Worm (Caenorhabditis elegans) whole organism, young adult: ENCODE results near the gene chs-2.

Experiments
- B0035.1 ChIP-seq: sonication (generic microtip); optimal IDR thresholded peaks from 2 replicates; lab custom pipeline; 2016; ENCODE audit warnings: missing genetic modification characterization, mild to moderate bottlenecking, missing compliant biosample characterization, missing genotype, missing genetic modification reagents
- D2030.7 ChIP-seq: fragments of 200-800 bp; sonication (Bioruptor generic); IDR thresholded peaks from 2 replicates; pipeline ENCODE4 v1.3.6; 2022; ENCODE audit warnings: missing genetic modification reagents, missing genetic modification characterization, missing compliant biosample characterization
- F10E7.11 ChIP-seq: sonication (generic microtip); optimal IDR thresholded peaks from 2 replicates; lab custom pipeline; 2017; ENCODE audit warnings: mild to moderate bottlenecking, missing genetic modification characterization, moderate library complexity, missing compliant biosample characterization
- F23B12.7 ChIP-seq: sonication (generic microtip); optimal IDR thresholded peaks from 2 replicates; lab custom pipeline; 2017; ENCODE audit warnings: missing genetic modification characterization, mild to moderate bottlenecking, missing compliant biosample characterization, antibody characterized with exemption, moderate library complexity; ENCODE audit not compliant: insufficient read depth
- F49E8.2 ChIP-seq: sonication (generic microtip); optimal IDR thresholded peaks from 3 replicates; lab custom pipeline; 2017; ENCODE audit warnings: missing genetic modification characterization, mild to moderate bottlenecking, missing compliant biosample characterization, antibody characterized with exemption, moderate library complexity; ENCODE audit not compliant: insufficient read depth
- K12H6.12 ChIP-seq: fragments of 200-800 bp; sonication (Bioruptor generic); optimal IDR thresholded peaks from 2 replicates; lab custom pipeline; 2018; ENCODE audit warnings: mild to moderate bottlenecking, missing genetic modification characterization, missing compliant biosample characterization
- T07F8.4 ChIP-seq: sonication (generic microtip); optimal IDR thresholded peaks from 2 replicates; lab custom pipeline; 2016; ENCODE audit warnings: mild to moderate bottlenecking, missing genetic modification characterization, moderate library complexity, missing compliant biosample characterization
- Y53F4B.3 ChIP-seq: fragments of 200-800 bp; sonication (Bioruptor generic); IDR thresholded peaks from 2 replicates; pipeline ENCODE4 v1.3.6; 2022; ENCODE audit warnings: missing genetic modification reagents, missing genetic modification characterization, missing compliant biosample characterization
- Y53G8AR.9 ChIP-seq: fragments of 200-800 bp; sonication (Bioruptor generic); conservative IDR thresholded peaks from 2 replicates; pipeline ENCODE4 v1.3.6; 2022; ENCODE audit warnings: missing genetic modification reagents, missing genetic modification characterization, missing compliant biosample characterization
- Y56A3A.18 ChIP-seq: fragments of 200-800 bp; sonication (Bioruptor generic); IDR thresholded peaks from 2 replicates; pipeline ENCODE4 v1.3.6; 2022; ENCODE audit warnings: missing genetic modification reagents, missing genetic modification characterization, missing compliant biosample characterization
- Y67H2A.10 ChIP-seq: fragments of 200-800 bp; sonication (Bioruptor generic); conservative IDR thresholded peaks from 2 replicates; pipeline ENCODE4 v1.3.6; 2022; ENCODE audit warnings: missing genetic modification reagents, missing genetic modification characterization, missing compliant biosample characterization
- ama-1 ChIP-seq, 3 experiments: fragments of 150-350 bp in 1 of 3; sonication (generic microtip) in 2 of 3; optimal IDR thresholded peaks; 2 replicates each; lab custom pipeline; 2014 to 2018; ENCODE audit warnings: missing biosample characterization in 2 of 3, missing genetic modification characterization in 2 of 3, missing genetic modification reagents in 2 of 3
- aptf-2 ChIP-seq: fragments of 200-800 bp; sonication (Bioruptor generic); conservative IDR thresholded peaks from 2 replicates; pipeline ENCODE4 v1.3.6; 2022; ENCODE audit warnings: missing genetic modification reagents, missing genetic modification characterization, missing compliant biosample characterization
- athp-1 ChIP-seq: sonication (generic microtip); optimal IDR thresholded peaks from 2 replicates; lab custom pipeline; 2017; ENCODE audit warnings: mild to moderate bottlenecking, missing genetic modification characterization, missing compliant biosample characterization
- attf-3 ChIP-seq: fragments of 200-800 bp; sonication (Bioruptor generic); conservative IDR thresholded peaks from 2 replicates; pipeline ENCODE4 v1.3.6; 2022; ENCODE audit warnings: missing genetic modification reagents, missing genetic modification characterization, missing compliant biosample characterization
- ccch-3 ChIP-seq: fragments of 200-800 bp; sonication (Bioruptor generic); optimal IDR thresholded peaks from 2 replicates; lab custom pipeline; 2018; ENCODE audit warnings: mild to moderate bottlenecking, missing genetic modification characterization, missing compliant biosample characterization
- ceh-40 ChIP-seq: fragments of 200-800 bp; sonication (Bioruptor generic); IDR thresholded peaks from 2 replicates; pipeline ENCODE4 v1.3.6; 2022; ENCODE audit warnings: missing genetic modification characterization, missing compliant biosample characterization
- ceh-79 ChIP-seq: sonication (generic microtip); optimal IDR thresholded peaks from 2 replicates; lab custom pipeline; 2017; ENCODE audit warnings: mild to moderate bottlenecking, missing genetic modification characterization, missing compliant biosample characterization
- dox-1 ChIP-seq: fragments of 200-800 bp; sonication (Bioruptor generic); IDR thresholded peaks from 2 replicates; pipeline ENCODE4 v1.3.6; 2022; ENCODE audit warnings: missing genetic modification reagents, missing genetic modification characterization, missing compliant biosample characterization
- ets-4 ChIP-seq: fragments of 200-800 bp; sonication (Bioruptor generic); optimal IDR thresholded peaks from 2 replicates; lab custom pipeline; 2018; ENCODE audit warnings: mild to moderate bottlenecking, missing genetic modification characterization, missing compliant biosample characterization
- fkh-3 ChIP-seq: sonication (generic microtip); optimal IDR thresholded peaks from 2 replicates; lab custom pipeline; 2016; ENCODE audit warnings: mild to moderate bottlenecking, missing genetic modification characterization, missing compliant biosample characterization
- gei-17 ChIP-seq: fragments of 200-800 bp; sonication (Bioruptor generic); optimal IDR thresholded peaks from 2 replicates; lab custom pipeline; 2018; ENCODE audit warnings: mild to moderate bottlenecking, missing genetic modification characterization, missing compliant biosample characterization
- him-1 ChIP-seq: sonication (generic microtip); optimal IDR thresholded peaks from 2 replicates; lab custom pipeline; 2016; ENCODE audit warnings: missing genotype, missing genetic modification reagents, missing genetic modification characterization, missing compliant biosample characterization
- hlh-12 ChIP-seq: sonication (generic microtip); optimal IDR thresholded peaks from 2 replicates; lab custom pipeline; 2016; ENCODE audit warnings: missing genetic modification characterization, missing compliant biosample characterization
- hmg-20 ChIP-seq: fragments of 200-800 bp; sonication (Bioruptor generic); IDR thresholded peaks from 2 replicates; pipeline ENCODE4 v1.3.6; 2022; ENCODE audit warnings: missing genetic modification reagents, missing genetic modification characterization, missing compliant biosample characterization
- hsf-1 ChIP-seq: fragments of 200-800 bp; sonication (Bioruptor generic); IDR thresholded peaks from 2 replicates; pipeline ENCODE4 v1.3.6; 2022; ENCODE audit warnings: missing genetic modification reagents, missing genetic modification characterization, missing compliant biosample characterization
- let-607 ChIP-seq, 2 experiments: fragments of 200-800 bp in 1 of 2; sonication (Bioruptor generic) in 1 of 2; sonication (generic microtip) in 1 of 2; optimal IDR thresholded peaks; 2 replicates each; lab custom pipeline; 2016 to 2018; ENCODE audit warnings: mild to moderate bottlenecking in 2 of 2, missing compliant biosample characterization in 2 of 2, missing genetic modification characterization in 2 of 2, moderate library complexity in 2 of 2, missing genotype in 1 of 2
- lin-26 ChIP-seq: fragments of 200-800 bp; sonication (Bioruptor generic); IDR thresholded peaks from 2 replicates; pipeline ENCODE4 v1.3.6; 2022; ENCODE audit warnings: missing genetic modification reagents, missing genetic modification characterization, missing compliant biosample characterization
- madf-3 ChIP-seq: fragments of 200-800 bp; sonication (Bioruptor generic); IDR thresholded peaks from 2 replicates; pipeline ENCODE4 v1.3.6; 2022; ENCODE audit warnings: missing genetic modification reagents, missing genetic modification characterization, missing compliant biosample characterization
- madf-8 ChIP-seq: fragments of 200-800 bp; sonication (Bioruptor generic); conservative IDR thresholded peaks from 2 replicates; pipeline ENCODE4 v1.3.6; 2022; ENCODE audit warnings: missing genetic modification reagents, missing genetic modification characterization, missing compliant biosample characterization
- mes-4 ChIP-seq: sonication (generic microtip); optimal IDR thresholded peaks from 2 replicates; lab custom pipeline; 2016; ENCODE audit warnings: missing genotype, missing genetic modification characterization, missing compliant biosample characterization
- mxl-1 ChIP-seq: sonication (generic microtip); optimal IDR thresholded peaks from 2 replicates; lab custom pipeline; 2016; ENCODE audit warnings: missing genetic modification characterization, missing compliant biosample characterization
- nhr-27 ChIP-seq: fragments of 200-800 bp; sonication (Bioruptor generic); optimal IDR thresholded peaks from 2 replicates; lab custom pipeline; 2018; ENCODE audit warnings: mild to moderate bottlenecking, missing genetic modification characterization, moderate library complexity, missing compliant biosample characterization
- pbrm-1 ChIP-seq: fragments of 200-800 bp; sonication (Bioruptor generic); IDR thresholded peaks from 2 replicates; pipeline ENCODE4 v1.3.6; 2022; ENCODE audit warnings: missing genetic modification reagents, missing genetic modification characterization, missing compliant biosample characterization
- pha-4 ChIP-seq: fragments of 150-350 bp; sonication (generic microtip); optimal IDR thresholded peaks from 2 replicates; lab custom pipeline; 2014; ENCODE audit warnings: missing biosample characterization, missing genetic modification reagents, missing genetic modification characterization
- rpc-1 ChIP-seq, 2 experiments: fragments of 150-350 bp in 1 of 2; sonication (generic microtip) in 1 of 2; optimal IDR thresholded peaks; 2 replicates each; lab custom pipeline; 2014 to 2018; ENCODE audit warnings: missing biosample characterization in 1 of 2, missing genetic modification characterization in 1 of 2, missing genetic modification reagents in 1 of 2, missing genotype in 1 of 2
- sea-2 ChIP-seq: fragments of 200-800 bp; sonication (Bioruptor generic); IDR thresholded peaks from 2 replicates; pipeline ENCODE4 v1.3.6; 2022; ENCODE audit warnings: missing genetic modification characterization, missing compliant biosample characterization
- snpc-1.1 ChIP-seq: sonication (generic microtip); optimal IDR thresholded peaks from 2 replicates; lab custom pipeline; 2017; ENCODE audit warnings: missing genetic modification characterization, mild to moderate bottlenecking, missing compliant biosample characterization, antibody characterized with exemption, moderate library complexity, missing genotype, missing genetic modification reagents; ENCODE audit not compliant: insufficient read depth
- snpc-1.3 ChIP-seq: sonication (generic microtip); optimal IDR thresholded peaks from 2 replicates; lab custom pipeline; 2017; ENCODE audit warnings: missing genetic modification characterization, mild to moderate bottlenecking, missing compliant biosample characterization, antibody characterized with exemption, moderate library complexity, missing genotype, missing genetic modification reagents; ENCODE audit not compliant: insufficient read depth
- snpc-3.4 ChIP-seq: sonication (generic microtip); optimal IDR thresholded peaks from 2 replicates; lab custom pipeline; 2017; ENCODE audit warnings: missing genetic modification characterization, mild to moderate bottlenecking, missing compliant biosample characterization, antibody characterized with exemption, moderate library complexity, missing genotype, missing genetic modification reagents
- sptf-2 ChIP-seq: fragments of 200-800 bp; sonication (Bioruptor generic); optimal IDR thresholded peaks from 2 replicates; lab custom pipeline; 2018; ENCODE audit warnings: mild to moderate bottlenecking, missing genetic modification characterization, missing compliant biosample characterization
- unc-130 ChIP-seq: sonication (generic microtip); optimal IDR thresholded peaks from 2 replicates; lab custom pipeline; 2016; ENCODE audit warnings: missing genetic modification reagents, missing genetic modification characterization, missing compliant biosample characterization
- zfh-2 ChIP-seq: fragments of 200-800 bp; sonication (Bioruptor generic); conservative IDR thresholded peaks from 2 replicates; pipeline ENCODE4 v1.3.6; 2022; ENCODE audit warnings: missing genetic modification reagents, missing genetic modification characterization, missing compliant biosample characterization
- zim-3 ChIP-seq: sonication (generic microtip); optimal IDR thresholded peaks from 2 replicates; lab custom pipeline; 2017; ENCODE audit warnings: mild to moderate bottlenecking, missing genetic modification characterization, moderate library complexity, missing compliant biosample characterization
- ztf-18 ChIP-seq: sonication (generic microtip); optimal IDR thresholded peaks from 2 replicates; lab custom pipeline; 2016; ENCODE audit warnings: missing genotype, mild to moderate bottlenecking, missing genetic modification characterization, missing compliant biosample characterization
- ztf-22 ChIP-seq: fragments of 200-800 bp; sonication (Bioruptor generic); optimal IDR thresholded peaks from 2 replicates; lab custom pipeline; 2018; ENCODE audit warnings: mild to moderate bottlenecking, missing genetic modification characterization, moderate library complexity, missing compliant biosample characterization
- ztf-6 ChIP-seq: fragments of 200-800 bp; sonication (Bioruptor generic); IDR thresholded peaks from 2 replicates; pipeline ENCODE4 v1.3.6; 2022; ENCODE audit warnings: missing genetic modification reagents, missing genetic modification characterization, missing compliant biosample characterization

Gene chs-2

DNA sequence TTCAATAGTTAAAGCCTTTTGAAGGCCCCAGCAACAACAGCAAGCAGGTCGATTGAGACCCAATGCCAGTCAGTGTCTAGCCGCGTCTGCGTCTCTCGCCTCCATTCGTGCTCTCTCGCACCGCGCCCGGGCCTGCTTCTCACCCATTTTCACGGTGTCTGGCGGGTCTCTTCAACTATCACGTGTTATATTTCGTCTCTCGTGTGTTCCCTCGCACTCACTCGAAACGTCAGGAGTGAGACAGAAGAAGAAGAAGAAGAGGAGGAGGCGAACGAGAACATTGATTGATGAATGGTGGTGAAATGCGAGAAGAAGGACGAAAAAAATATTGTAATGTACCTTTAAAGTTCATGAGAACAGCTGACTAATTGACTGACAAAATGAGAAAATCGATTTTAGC is 24.4 kb downstream of the chs-2 start (continued):
- no peak for TF ChIP-seq him-1 (tag; lab: Kevin White, UChicago)
- no peak for TF ChIP-seq rpc-1 (optimal IDR thresholded peaks at IDR 0.05; lab: Kevin White, UChicago)
- no peak for TF ChIP-seq rpc-1 (tag; optimal IDR thresholded peaks at IDR 0.05; lab: Kevin White, UChicago)
- TF ChIP-seq hlh-12 (tag; lab: Kevin White, UChicago): no peak
- TF ChIP-seq ceh-40: no peak
- no peak for TF ChIP-seq unc-130 (GFP tag; lab: Kevin White, UChicago)
- no peak for TF ChIP-seq ccch-3 (GFP tag; lab: Kevin White, UChicago)
- no peak for TF ChIP-seq Y56A3A.18
- no peak for TF ChIP-seq Y67H2A.10
- no peak for TF ChIP-seq zim-3 (tag; lab: Kevin White, UChicago)
- TF ChIP-seq hmg-20 (GFP tag; lab: Robert Waterston, UW): no peak
- TF ChIP-seq attf-3 (GFP tag; lab: Robert Waterston, UW): no peak
- TF ChIP-seq hsf-1 (GFP tag; lab: Robert Waterston, UW): 0 out of 2 replicates have a peak, but pooled peaks have one; percentile 44
- no peak for TF ChIP-seq nhr-27
- peak; percentile 96 for TF ChIP-seq zfh-2 (GFP tag; lab: Robert Waterston, UW)
- no peak for TF ChIP-seq ama-1 (optimal IDR thresholded peaks at IDR 0.05; lab: Kevin White, UChicago)
- TF ChIP-seq ama-1 (GFP tag; optimal IDR thresholded peaks at IDR 0.05; lab: Kevin White, UChicago): peak in 1 of 2 experiments; percentile 74
- no peak for TF ChIP-seq madf-8 (GFP tag; lab: Robert Waterston, UW)
- no peak for TF ChIP-seq F10E7.11
- no peak for TF ChIP-seq aptf-2 (GFP tag; lab: Robert Waterston, UW)
- TF ChIP-seq K12H6.12 (tag; lab: Kevin White, UChicago): peak; percentile 67
- 0 out of 2 replicates have a peak, but pooled peaks have one; percentile 36 for TF ChIP-seq madf-3 (GFP tag; lab: Robert Waterston, UW)
- no peak for TF ChIP-seq F49E8.2
- TF ChIP-seq ceh-79 (tag; lab: Kevin White, UChicago): no peak
- TF ChIP-seq Y53G8AR.9 (GFP tag; lab: Robert Waterston, UW): no peak
- no peak for TF ChIP-seq ets-4 (GFP tag; lab: Kevin White, UChicago)
- TF ChIP-seq let-607 (tag; optimal IDR thresholded peaks at IDR 0.05; lab: Kevin White, UChicago): peak in 1 of 2 experiments; percentile 32
- TF ChIP-seq D2030.7 (GFP tag; lab: Robert Waterston, UW): no peak
- no peak for TF ChIP-seq snpc-3.4
- TF ChIP-seq B0035.1 (tag; lab: Kevin White, UChicago): no peak
- peak; percentile 69; the same call in 1 of the 2 replicates for TF ChIP-seq lin-26 (GFP tag; lab: Robert Waterston, UW)
- TF ChIP-seq sea-2 (GFP tag; lab: Robert Waterston, UW): 0 out of 2 replicates have a peak, but pooled peaks have one; percentile 37
- TF ChIP-seq mes-4: no peak
- no peak for TF ChIP-seq ztf-22 (GFP tag; lab: Kevin White, UChicago)
- no peak for TF ChIP-seq ztf-6 (GFP tag; lab: Robert Waterston, UW)
- TF ChIP-seq ztf-18 (tag; lab: Kevin White, UChicago): no peak
- no peak for TF ChIP-seq fkh-3 (tag; lab: Kevin White, UChicago)
- no peak for TF ChIP-seq T07F8.4 (tag; lab: Kevin White, UChicago)
- TF ChIP-seq athp-1: no peak
- TF ChIP-seq mxl-1 (tag; lab: Kevin White, UChicago): no peak
- TF ChIP-seq pha-4 (tag; lab: Kevin White, UChicago): no peak
- no peak for TF ChIP-seq snpc-1.3 (tag; lab: Kevin White, UChicago)
- TF ChIP-seq snpc-1.1 (tag; lab: Kevin White, UChicago): no peak
- no peak for TF ChIP-seq Y53F4B.3 (GFP tag; lab: Robert Waterston, UW)
- TF ChIP-seq gei-17: no peak
- no peak for TF ChIP-seq F23B12.7
- peak; percentile 53 for TF ChIP-seq pbrm-1 (GFP tag; lab: Robert Waterston, UW)
- no peak for TF ChIP-seq sptf-2
- peak; percentile 64; the same call in 1 of the 2 replicates for TF ChIP-seq dox-1 (GFP tag; lab: Robert Waterston, UW)
